Fruit fly (Drosophila melanogaster): ENCODE measurements around the gene SIDL.

SIDL gene

DNA sequence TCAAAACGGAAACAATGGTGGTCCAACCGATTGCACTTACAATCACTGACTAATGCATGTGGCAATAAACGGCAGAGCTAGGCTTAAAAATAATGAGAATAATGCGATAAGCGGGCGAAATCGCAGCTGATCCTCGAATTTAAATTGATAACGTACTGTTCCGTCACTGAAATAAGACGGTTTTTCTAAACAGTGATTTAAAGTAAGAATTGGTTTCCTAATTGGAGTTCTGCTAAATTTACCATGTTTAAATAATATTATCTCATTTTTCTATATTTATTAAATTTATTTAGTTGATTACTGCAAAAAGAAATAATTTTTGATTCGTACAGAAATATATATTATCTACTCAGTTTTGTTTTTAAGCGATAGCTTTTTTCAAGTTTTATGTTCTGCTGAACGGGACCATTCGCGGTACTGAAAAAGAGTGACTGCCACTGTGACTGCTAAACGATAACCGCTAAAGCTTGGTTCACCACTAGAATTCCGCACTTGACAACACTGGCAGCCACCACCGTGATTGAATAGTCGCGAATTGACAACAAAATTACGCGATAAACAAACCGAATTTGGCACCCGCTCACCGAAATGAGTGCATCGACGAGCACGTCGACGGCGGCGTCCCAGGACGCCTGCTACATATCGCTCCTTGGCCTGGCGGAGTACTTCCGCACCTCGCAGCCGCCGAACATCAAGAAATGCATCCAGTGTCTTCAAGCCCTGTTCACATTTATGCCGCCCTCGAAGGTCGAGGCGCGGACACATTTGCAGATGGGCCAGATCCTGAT is 9.8 kb downstream of the SIDL start, which contains the start of the genes Spn88Eb and Mau2:
TSS of gene Spn88Eb (minus strand) at position 51 of the 788 bp plus-strand sequence.
TSS of gene Mau2 (plus strand) at position 493 of the 788 bp plus-strand sequence.
- TF ChIP-seq CG14711 (tag; optimal IDR thresholded peaks at IDR 0.05) (peak; percentile 43), ovo (GFP tag; optimal IDR thresholded peaks at IDR 0.05) (peak; percentile 21), bab1 (GFP tag; optimal IDR thresholded peaks at IDR 0.05) (peak; percentile 2), CG1620 (GFP tag; optimal IDR thresholded peaks at IDR 0.05) (peak; percentile 73), CG11617 (GFP tag; optimal IDR thresholded peaks at IDR 0.05) (peak; percentile 58), CG33017 (tag; optimal IDR thresholded peaks at IDR 0.05) (peak; percentile 33), Hr96 (GFP tag; optimal IDR thresholded peaks at IDR 0.05) (no peak), toe (GFP tag; optimal IDR thresholded peaks at IDR 0.05) (peak; percentile 74), kay (GFP tag; ENCODE audit: borderline replicate concordance) (no peak), CG5204 (GFP tag; optimal IDR thresholded peaks at IDR 0.05) (no peak), Mnt (GFP tag; optimal IDR thresholded peaks at IDR 0.05) (peak; percentile 68), CG7045 (GFP tag; optimal IDR thresholded peaks at IDR 0.05) (peak; percentile 54), pad (GFP tag; optimal IDR thresholded peaks at IDR 0.05) (peak; percentile 59), cnc (optimal IDR thresholded peaks at IDR 0.05) (no peak), Clk (GFP tag; optimal IDR thresholded peaks at IDR 0.05) (peak; percentile 71), CG7101 (tag; optimal IDR thresholded peaks at IDR 0.05) (peak; percentile 56), CG12768 (GFP tag; optimal IDR thresholded peaks at IDR 0.05) (peak; percentile 62), tj (GFP tag; optimal IDR thresholded peaks at IDR 0.05) (peak; percentile 25), Crg-1 (GFP tag; optimal IDR thresholded peaks at IDR 0.05) (peak; percentile 55), cic (GFP tag; optimal IDR thresholded peaks at IDR 0.05) (peak; percentile 45)

DNA sequence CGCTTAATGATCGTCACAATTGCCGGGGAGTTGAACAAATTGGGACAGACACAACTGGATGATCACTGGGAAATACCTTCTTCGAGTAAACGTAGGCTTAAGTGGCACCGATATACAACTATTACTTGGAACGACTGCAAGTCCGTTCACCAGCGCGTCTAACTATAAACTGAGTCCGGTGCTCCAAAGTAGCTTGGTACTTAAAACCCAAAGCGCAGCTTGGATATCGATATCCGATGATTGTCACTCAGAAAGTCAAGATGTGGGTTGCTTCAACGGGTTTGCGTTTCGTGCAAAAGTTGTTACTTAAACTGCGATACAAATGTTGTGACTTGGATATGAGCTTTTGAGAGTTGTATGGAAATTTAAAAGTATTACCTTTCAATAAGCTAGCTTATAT is 12.4 kb downstream of the SIDL start, which contains the start of gene Spn88Ea:
TSS of gene Spn88Ea (minus strand) at position 175 of the 400 bp plus-strand sequence.
- peak; percentile 51 for TF ChIP-seq bab1 (GFP tag; optimal IDR thresholded peaks at IDR 0.05)
- TF ChIP-seq pad (GFP tag; optimal IDR thresholded peaks at IDR 0.05): no peak
- TF ChIP-seq cnc (optimal IDR thresholded peaks at IDR 0.05): no peak
- no peak for TF ChIP-seq CG5204 (GFP tag; optimal IDR thresholded peaks at IDR 0.05)
- TF ChIP-seq CG33017 (tag; optimal IDR thresholded peaks at IDR 0.05): peak; percentile 7

DNA sequence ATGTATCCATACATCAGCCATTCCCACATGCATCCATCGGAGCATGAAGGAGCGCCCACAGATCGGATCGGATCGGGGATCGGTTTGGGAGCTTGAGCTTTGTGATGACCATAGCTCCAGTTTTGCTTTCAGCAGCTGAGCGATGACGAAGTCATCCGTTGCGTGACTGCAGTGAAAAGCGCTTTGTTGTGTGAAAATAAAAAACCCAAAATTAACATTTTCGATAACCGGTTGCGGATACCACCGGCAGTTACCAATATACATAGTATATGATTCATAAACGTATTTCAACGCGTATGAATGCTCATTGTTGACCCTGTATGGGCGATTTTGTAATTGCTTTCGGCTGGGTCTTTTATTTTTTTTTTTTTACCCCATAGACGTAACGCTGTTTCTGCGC is 13.5 kb downstream of the SIDL start:
- TF ChIP-seq cic (GFP tag; optimal IDR thresholded peaks at IDR 0.05) (no peak), ovo (GFP tag; optimal IDR thresholded peaks at IDR 0.05) (no peak), Clk (GFP tag; optimal IDR thresholded peaks at IDR 0.05) (no peak), CG7101 (tag; optimal IDR thresholded peaks at IDR 0.05) (no peak), Hr96 (GFP tag; optimal IDR thresholded peaks at IDR 0.05) (no peak), toe (GFP tag; optimal IDR thresholded peaks at IDR 0.05) (no peak), CG12768 (GFP tag; optimal IDR thresholded peaks at IDR 0.05) (no peak), Mnt (GFP tag; optimal IDR thresholded peaks at IDR 0.05) (no peak), kay (GFP tag; ENCODE audit: borderline replicate concordance) (no peak)

DNA sequence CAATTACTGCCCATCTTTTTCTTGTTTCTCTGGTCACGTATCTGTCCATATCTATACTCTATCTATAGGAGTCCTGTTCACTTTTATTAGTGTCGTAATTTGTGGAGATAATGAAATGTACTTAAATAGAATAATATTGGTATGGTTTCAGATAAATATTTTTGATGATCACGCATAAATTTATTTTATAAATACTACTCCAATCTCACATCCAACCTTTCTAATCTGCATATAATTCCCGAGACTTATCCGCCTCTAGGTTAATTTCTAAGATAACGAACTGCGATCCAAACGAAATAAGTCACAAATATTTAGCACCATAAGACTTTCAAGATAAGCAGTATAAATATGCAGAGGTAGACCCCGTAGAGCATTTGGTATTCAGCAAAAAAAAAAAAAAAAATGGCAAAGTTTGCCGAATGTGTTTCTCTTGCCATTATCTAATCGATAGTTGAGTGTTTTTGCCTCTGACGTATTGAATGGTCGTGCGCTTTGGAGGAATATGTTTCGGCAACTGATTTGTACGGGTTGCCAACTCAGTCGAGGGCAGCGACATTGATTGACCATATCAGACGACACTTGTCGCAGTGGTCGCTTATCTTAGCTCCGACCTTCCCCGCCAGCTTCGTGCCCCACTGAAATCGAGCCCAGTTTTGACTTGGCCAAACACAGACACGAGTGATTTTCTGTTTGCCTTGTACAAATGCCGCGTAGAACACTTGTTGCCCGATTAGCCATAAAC is 20.5 kb downstream of the SIDL start:
- TF ChIP-seq pad (GFP tag; optimal IDR thresholded peaks at IDR 0.05): no peak
- TF ChIP-seq ovo (GFP tag; optimal IDR thresholded peaks at IDR 0.05): no peak
- TF ChIP-seq cic (GFP tag; optimal IDR thresholded peaks at IDR 0.05): peak; percentile 91
- no peak for TF ChIP-seq CG7101 (tag; optimal IDR thresholded peaks at IDR 0.05)
- peak; percentile 15 for TF ChIP-seq Crg-1 (GFP tag; optimal IDR thresholded peaks at IDR 0.05)
- peak; percentile 90 for TF ChIP-seq kay (GFP tag; ENCODE audit: borderline replicate concordance)
- no peak for TF ChIP-seq CG11617 (GFP tag; optimal IDR thresholded peaks at IDR 0.05)
- no peak for TF ChIP-seq Clk (GFP tag; optimal IDR thresholded peaks at IDR 0.05)
- TF ChIP-seq tj (GFP tag; optimal IDR thresholded peaks at IDR 0.05): peak; percentile 37
- TF ChIP-seq Mnt (GFP tag; optimal IDR thresholded peaks at IDR 0.05): peak; percentile 88

DNA sequence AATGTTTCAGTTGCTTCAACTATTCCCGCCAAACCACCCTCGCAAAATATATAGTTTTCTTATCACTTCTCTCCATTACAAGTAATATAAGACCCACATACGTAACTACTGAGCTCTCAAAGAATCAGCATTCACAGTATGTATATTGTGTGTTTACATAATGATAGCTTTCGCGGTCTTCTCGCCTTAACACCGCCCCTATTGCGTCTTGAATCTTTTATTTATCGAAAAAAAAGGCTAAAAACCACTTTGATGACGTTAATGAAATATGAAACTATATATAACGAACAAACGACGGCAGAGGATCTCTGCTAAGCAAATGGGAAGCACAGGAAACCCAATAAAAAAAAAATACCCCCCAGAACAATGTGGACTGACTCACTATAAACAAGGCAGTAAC is 21.3 kb downstream of the SIDL start:
- TF ChIP-seq bab1 (GFP tag; optimal IDR thresholded peaks at IDR 0.05) (no peak), CG33017 (tag; optimal IDR thresholded peaks at IDR 0.05) (no peak), CG1620 (GFP tag; optimal IDR thresholded peaks at IDR 0.05) (no peak), cic (GFP tag; optimal IDR thresholded peaks at IDR 0.05) (peak; percentile 37), cnc (optimal IDR thresholded peaks at IDR 0.05) (no peak), CG12768 (GFP tag; optimal IDR thresholded peaks at IDR 0.05) (peak; percentile 25), toe (GFP tag; optimal IDR thresholded peaks at IDR 0.05) (no peak), CG7101 (tag; optimal IDR thresholded peaks at IDR 0.05) (no peak), tj (GFP tag; optimal IDR thresholded peaks at IDR 0.05) (no peak), kay (GFP tag; ENCODE audit: borderline replicate concordance) (peak; percentile 47), CG14711 (tag; optimal IDR thresholded peaks at IDR 0.05) (no peak), pad (GFP tag; optimal IDR thresholded peaks at IDR 0.05) (no peak), CG7045 (GFP tag; optimal IDR thresholded peaks at IDR 0.05) (peak; percentile 7), CG11617 (GFP tag; optimal IDR thresholded peaks at IDR 0.05) (no peak), Hr96 (GFP tag; optimal IDR thresholded peaks at IDR 0.05) (no peak)

Data from whole organism, adult.